Fruit fly (Drosophila melanogaster) Kc167 (cell line): Measurements from ENCODE around the gene RIOK1.

Experiments used
- Myc ChIP-seq: fragments of >200 bp; optimal IDR thresholded peaks from 2 replicates; lab custom pipeline; 2017; ENCODE audit warnings: missing external identifiers
- Sin3A ChIP-seq: fragments of >200 bp; optimal IDR thresholded peaks from 2 replicates; lab custom pipeline; 2018; ENCODE audit warnings: missing external identifiers
- h ChIP-seq: fragments of >200 bp; optimal IDR thresholded peaks from 3 replicates; lab custom pipeline; 2018; ENCODE audit warnings: missing external identifiers
- insv ChIP-seq: fragments of >200 bp; optimal IDR thresholded peaks from 3 replicates; lab custom pipeline; 2018; ENCODE audit warnings: missing external identifiers
- psq ChIP-seq: fragments of >200 bp; optimal IDR thresholded peaks from 2 replicates; lab custom pipeline; 2017; ENCODE audit warnings: missing external identifiers
- ttk ChIP-seq: sonication (Bioruptor generic); optimal IDR thresholded peaks from 2 replicates; lab custom pipeline; 2017; ENCODE audit warnings: missing external identifiers

The RIOK1 gene

DNA sequence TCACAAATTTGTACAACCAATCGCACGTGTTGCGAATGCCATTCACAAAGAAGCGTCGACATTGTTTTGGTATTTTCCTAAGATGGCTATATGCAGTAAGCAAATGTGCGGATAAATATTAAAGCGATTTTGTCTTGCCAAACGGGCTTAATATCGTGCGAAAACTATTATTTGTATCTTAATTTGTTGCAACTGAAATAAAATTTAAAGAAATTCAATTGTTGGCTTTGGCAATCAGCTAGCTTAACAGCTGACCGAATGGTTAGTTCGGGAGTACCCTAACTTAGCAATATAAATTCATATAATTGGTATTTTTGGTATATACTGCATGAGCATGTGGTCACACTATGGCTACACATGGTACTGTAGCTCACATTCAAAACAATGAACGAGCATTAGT is at the start of gene RIOK1, which contains the start of gene Polr3H:
TSS of gene RIOK1 (minus strand) at position 65 of the 400 bp plus-strand sequence.
TSS of gene Polr3H (plus strand) at position 347 of the 400 bp plus-strand sequence.
- TF ChIP-seq Myc (lab: Kevin White, UChicago) (no peak), h (lab: Kevin White, UChicago) (no peak), ttk (no peak), psq (no peak), Sin3A (lab: Kevin White, UChicago) (no peak), insv (no peak)

dm6 chr3L:11696294-11697116 is 48.2 kb upstream of the RIOK1 start, which contains the start of gene Dph1:
Gene Dph1 (minus strand): TSS chr3L:11696963.
- TF ChIP-seq Sin3A (lab: Kevin White, UChicago) (no peak), insv (no peak), psq (no peak)

- TF ChIP-seq Myc (lab: Kevin White, UChicago) (no peak), psq (no peak), Sin3A (lab: Kevin White, UChicago) (no peak), h (lab: Kevin White, UChicago) (no peak), insv (no peak), ttk (no peak)
Observed at dm6 chr3L:11695827-11696226, 47.6 kb upstream of the RIOK1 start.

- TF ChIP-seq ttk (no peak), Sin3A (lab: Kevin White, UChicago) (no peak), insv (no peak), Myc (lab: Kevin White, UChicago) (no peak), h (lab: Kevin White, UChicago) (no peak), psq (no peak)
Observed at dm6 chr3L:11695063-11695462, 46.8 kb upstream of the RIOK1 start.

dm6 chr3L:11692853-11693252 is 44.6 kb upstream of the RIOK1 start:
- no peak for TF ChIP-seq psq
- no peak for TF ChIP-seq ttk
- TF ChIP-seq h (lab: Kevin White, UChicago), result no peak
- no peak for TF ChIP-seq Sin3A (lab: Kevin White, UChicago)
- no peak for TF ChIP-seq insv
- TF ChIP-seq Myc (lab: Kevin White, UChicago), result no peak

dm6 chr3L:11691203-11691797 is 43.0 kb upstream of the RIOK1 start, which contains the start of the genes Pldn and CG14135:
Gene Pldn (minus strand): TSS chr3L:11691399.
Gene CG14135 (plus strand): TSS chr3L:11691571.
- TF ChIP-seq h (lab: Kevin White, UChicago) (no peak), Myc (lab: Kevin White, UChicago) (no peak), Sin3A (lab: Kevin White, UChicago) (no peak), psq (no peak), insv (no peak), ttk (no peak)

DNA sequence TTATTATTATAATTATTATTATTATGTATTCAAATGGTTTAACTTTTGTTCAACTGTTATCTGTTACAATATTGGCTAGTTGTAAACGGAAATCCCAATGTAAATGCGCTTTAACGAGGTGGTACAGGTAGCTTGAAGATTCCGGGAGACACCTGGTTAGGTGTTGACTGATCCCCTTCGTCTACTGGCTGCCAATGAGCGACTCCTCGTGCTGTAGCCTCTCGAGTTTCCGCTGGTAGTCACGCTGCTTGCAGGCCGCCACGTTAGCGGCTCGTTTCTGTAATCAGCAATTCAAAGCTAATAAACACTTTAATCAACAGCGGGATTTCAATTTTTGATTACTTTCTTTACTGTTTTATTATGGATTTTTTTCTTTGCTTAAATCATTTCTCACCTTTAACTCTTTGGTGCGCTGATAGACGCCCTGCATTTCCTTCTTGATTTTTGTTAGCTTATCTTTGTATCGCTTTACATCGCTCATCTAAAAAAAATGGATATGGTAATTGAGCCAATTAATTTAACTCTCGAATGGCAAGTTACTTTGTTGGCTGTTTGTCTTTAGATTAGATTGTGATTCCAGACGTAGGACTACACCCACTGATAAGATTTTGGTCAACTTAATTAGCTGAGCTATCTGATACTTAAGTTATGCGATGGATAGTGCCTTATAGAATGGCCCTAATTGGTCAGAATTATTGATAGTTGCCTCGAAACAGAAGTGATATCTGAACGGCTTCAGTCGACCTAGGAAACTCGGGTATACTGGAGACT is 41.7 kb upstream of the RIOK1 start:
- no peak for TF ChIP-seq psq
- no peak for TF ChIP-seq h (lab: Kevin White, UChicago)
- no peak for TF ChIP-seq insv
- TF ChIP-seq Myc (lab: Kevin White, UChicago), result no peak
- no peak for TF ChIP-seq Sin3A (lab: Kevin White, UChicago)
- no peak for TF ChIP-seq ttk

DNA sequence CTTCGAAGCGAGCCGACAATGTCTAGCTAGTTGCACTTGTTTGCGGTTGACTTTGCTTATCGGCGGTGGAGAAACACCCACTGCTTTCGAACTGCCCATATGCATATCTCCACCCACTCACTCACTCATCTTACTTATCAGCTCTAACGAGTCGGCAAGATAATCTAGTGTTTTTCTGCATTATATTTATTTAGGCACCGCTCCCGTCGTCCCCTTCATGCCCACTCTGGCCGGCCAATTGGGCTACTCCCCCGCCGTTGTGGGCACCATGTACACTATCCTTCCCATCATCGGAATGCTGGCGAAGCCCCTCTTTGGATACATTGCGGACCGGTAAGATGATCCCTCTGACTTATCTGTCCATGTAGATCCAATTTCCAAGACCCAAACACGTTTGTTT is 37.6 kb upstream of the RIOK1 start:
- TF ChIP-seq psq (no peak), ttk (no peak), h (lab: Kevin White, UChicago) (no peak), Myc (lab: Kevin White, UChicago) (no peak), insv (no peak), Sin3A (lab: Kevin White, UChicago) (no peak)

dm6 chr3L:11684522-11684851 is 36.2 kb upstream of the RIOK1 start:
- TF ChIP-seq Sin3A (lab: Kevin White, UChicago) (no peak), psq (no peak), insv (no peak), h (lab: Kevin White, UChicago) (no peak), ttk (no peak), Myc (lab: Kevin White, UChicago) (no peak)

dm6 chr3L:11683819-11684521 is 35.7 kb upstream of the RIOK1 start, which contains the start of gene Sugb:
Gene Sugb (plus strand): TSS chr3L:11683980.
- TF ChIP-seq Sin3A (lab: Kevin White, UChicago), result no peak

- TF ChIP-seq insv (no peak), ttk (no peak), psq (no peak), Myc (lab: Kevin White, UChicago) (no peak), h (lab: Kevin White, UChicago) (no peak), Sin3A (lab: Kevin White, UChicago) (no peak)
Observed at dm6 chr3L:11681794-11682193, 33.5 kb upstream of the RIOK1 start, which contains the start of gene TfIIEalpha. Gene TfIIEalpha (plus strand): TSS chr3L:11682038.

- no peak for TF ChIP-seq ttk
- no peak for TF ChIP-seq h (lab: Kevin White, UChicago)
- no peak for TF ChIP-seq psq
- no peak for TF ChIP-seq Myc (lab: Kevin White, UChicago)
Observed at dm6 chr3L:11680298-11680697, 32.0 kb upstream of the RIOK1 start, which contains the start of gene CG32085. Gene CG32085 (minus strand): TSS chr3L:11680344.
